Worm (Caenorhabditis elegans) whole organism, L1 larva: ENCODE measurements around the gene nfm-1.

Source experiments
- C04F5.9 ChIP-seq: sonication (generic microtip); optimal IDR thresholded peaks from 2 replicates; lab custom pipeline; 2016; ENCODE audit warnings: missing genetic modification characterization, missing compliant biosample characterization
- C16A3.4 ChIP-seq: fragments of 150-350 bp; optimal IDR thresholded peaks from 2 replicates; lab custom pipeline; 2014; ENCODE audit warnings: missing biosample characterization, missing genetic modification characterization
- C34B4.2 ChIP-seq: sonication (generic microtip); optimal IDR thresholded peaks from 2 replicates; lab custom pipeline; 2017; ENCODE audit warnings: mild to moderate bottlenecking, missing genetic modification characterization, missing compliant biosample characterization
- F16B12.6 ChIP-seq: fragments of 150-350 bp; optimal IDR thresholded peaks from 2 replicates; lab custom pipeline; 2014; ENCODE audit warnings: missing biosample characterization, missing genetic modification characterization
- Y116A8C.19 ChIP-seq: sonication (generic microtip); optimal IDR thresholded peaks from 2 replicates; lab custom pipeline; 2016; ENCODE audit warnings: missing compliant biosample characterization, missing genetic modification characterization, borderline replicate concordance
- alr-1 ChIP-seq: fragments of 200-800 bp; sonication (Bioruptor generic); optimal IDR thresholded peaks from 2 replicates; lab custom pipeline; 2018; ENCODE audit warnings: borderline replicate concordance, mild to moderate bottlenecking, missing genetic modification characterization, missing compliant biosample characterization
- ama-1 ChIP-seq: fragments of 150-350 bp; optimal IDR thresholded peaks from 2 replicates; lab custom pipeline; 2014
- blmp-1 ChIP-seq: fragments of 150-350 bp; optimal IDR thresholded peaks from 2 replicates; lab custom pipeline; 2014; ENCODE audit warnings: missing biosample characterization, missing genetic modification characterization
- ceh-8 ChIP-seq: fragments of 200-800 bp; sonication (Bioruptor generic); optimal IDR thresholded peaks from 2 replicates; lab custom pipeline; 2018; ENCODE audit warnings: mild to moderate bottlenecking, missing genetic modification characterization, moderate library complexity, missing compliant biosample characterization
- ceh-82 ChIP-seq, 3 experiments: fragments of 150-350 bp in 1 of 3; sonication (generic microtip) in 2 of 3; optimal IDR thresholded peaks; 2 replicates each; lab custom pipeline; 2014 to 2017; ENCODE audit warnings: missing biosample characterization in 3 of 3, missing genetic modification characterization in 3 of 3
- ceh-88 ChIP-seq: fragments of 200-800 bp; sonication (Bioruptor generic); IDR thresholded peaks from 2 replicates; pipeline ENCODE4 v1.3.6; 2022; ENCODE audit warnings: missing genetic modification characterization, missing compliant biosample characterization
- dpl-1 ChIP-seq, 3 experiments: fragments of 150-350 bp in 2 of 3; sonication (generic microtip) in 1 of 3; optimal IDR thresholded peaks; 2 replicates each; lab custom pipeline; 2014 to 2017; ENCODE audit warnings: missing biosample characterization in 3 of 3, missing genetic modification characterization in 3 of 3, missing genetic modification reagents in 3 of 3
- efl-1 ChIP-seq, 4 experiments: fragments of 150-350 bp; optimal IDR thresholded peaks in 3 of 4; peaks in 1 of 4; 1 replicate in 1 of 4; 2 replicates in 3 of 4; lab custom pipeline; 2014; ENCODE audit warnings: missing biosample characterization in 2 of 4, missing genetic modification characterization in 2 of 4, missing genetic modification reagents in 2 of 4
- egl-27 ChIP-seq, 2 experiments: fragments of 150-350 bp in 1 of 2; sonication (generic microtip); optimal IDR thresholded peaks; 3 replicates each; lab custom pipeline; 2017 to 2018; ENCODE audit warnings: missing biosample characterization in 2 of 2, missing genetic modification characterization in 2 of 2, missing genetic modification reagents in 2 of 2
- elt-3 ChIP-seq, 6 experiments: fragments of 150-350 bp in 1 of 6; sonication (generic microtip); optimal IDR thresholded peaks; 2 replicates each; lab custom pipeline; 2017 to 2018; ENCODE audit warnings: missing biosample characterization in 6 of 6, missing genetic modification characterization in 6 of 6, inconsistent platforms in 1 of 6
- fkh-10 ChIP-seq: sonication (generic microtip); optimal IDR thresholded peaks from 2 replicates; lab custom pipeline; 2017; ENCODE audit warnings: missing biosample characterization, missing genetic modification reagents, missing genetic modification characterization
- fkh-8 ChIP-seq: sonication (generic microtip); optimal IDR thresholded peaks from 2 replicates; lab custom pipeline; 2016; ENCODE audit warnings: mild to moderate bottlenecking, missing genetic modification characterization, missing compliant biosample characterization
- fos-1 ChIP-seq: fragments of 150-350 bp; optimal IDR thresholded peaks from 2 replicates; lab custom pipeline; 2014; ENCODE audit warnings: missing biosample characterization, missing genetic modification characterization
- grh-1 ChIP-seq: fragments of 200-800 bp; sonication (Bioruptor generic); IDR thresholded peaks from 2 replicates; pipeline ENCODE4 v1.3.6; 2022; ENCODE audit warnings: missing genetic modification reagents, missing genetic modification characterization, missing compliant biosample characterization
- hlh-17 ChIP-seq: fragments of 200-800 bp; sonication (Bioruptor generic); optimal IDR thresholded peaks from 2 replicates; lab custom pipeline; 2018; ENCODE audit warnings: missing genetic modification characterization, mild to moderate bottlenecking, missing compliant biosample characterization, moderate library complexity, borderline replicate concordance
- hlh-4 ChIP-seq: sonication (generic microtip); optimal IDR thresholded peaks from 2 replicates; lab custom pipeline; 2016; ENCODE audit warnings: mild to moderate bottlenecking, missing genetic modification characterization, missing compliant biosample characterization
- irx-1 ChIP-seq: sonication (generic microtip); optimal IDR thresholded peaks from 2 replicates; lab custom pipeline; 2016; ENCODE audit warnings: missing genetic modification characterization, missing compliant biosample characterization
- jun-1 ChIP-seq: fragments of 150-350 bp; optimal IDR thresholded peaks from 2 replicates; lab custom pipeline; 2014; ENCODE audit warnings: missing biosample characterization, missing genetic modification reagents, missing genetic modification characterization
- lin-14 ChIP-seq: fragments of 200-800 bp; sonication (Bioruptor generic); optimal IDR thresholded peaks from 2 replicates; lab custom pipeline; 2018; ENCODE audit warnings: mild to moderate bottlenecking, missing genetic modification characterization, moderate library complexity, missing compliant biosample characterization
- lin-39 ChIP-seq: fragments of 150-350 bp; optimal IDR thresholded peaks from 2 replicates; lab custom pipeline; 2014; ENCODE audit warnings: missing biosample characterization, missing genetic modification reagents, missing genetic modification characterization
- lir-3 ChIP-seq: sonication (generic microtip); optimal IDR thresholded peaks from 2 replicates; lab custom pipeline; 2016; ENCODE audit warnings: mild to moderate bottlenecking, missing genetic modification characterization, moderate library complexity, missing compliant biosample characterization; ENCODE audit not compliant: poor library complexity
- lsy-2 ChIP-seq, 2 experiments: fragments of 150-350 bp; optimal IDR thresholded peaks; 2 replicates each; lab custom pipeline; 2014; ENCODE audit warnings: missing biosample characterization in 2 of 2, missing genetic modification characterization in 2 of 2
- mab-9 ChIP-seq: fragments of 200-800 bp; sonication (Bioruptor generic); IDR thresholded peaks from 2 replicates; pipeline ENCODE4 v1.3.6; 2022; ENCODE audit warnings: missing genetic modification reagents, missing genetic modification characterization, missing compliant biosample characterization
- mdl-1 ChIP-seq, 2 experiments: fragments of 150-350 bp; optimal IDR thresholded peaks; 2 replicates each; lab custom pipeline; 2014 to 2017; ENCODE audit warnings: missing biosample characterization in 2 of 2, missing genetic modification characterization in 2 of 2, inconsistent platforms in 1 of 2
- mef-2 ChIP-seq: fragments of 150-350 bp; optimal IDR thresholded peaks from 2 replicates; lab custom pipeline; 2014; ENCODE audit warnings: missing biosample characterization, missing genetic modification characterization
- nhr-20 ChIP-seq: sonication (generic microtip); optimal IDR thresholded peaks from 2 replicates; lab custom pipeline; 2016; ENCODE audit warnings: mild to moderate bottlenecking, missing genetic modification characterization, missing compliant biosample characterization
- nhr-28 ChIP-seq: fragments of 150-350 bp; optimal IDR thresholded peaks from 2 replicates; lab custom pipeline; 2014; ENCODE audit warnings: missing biosample characterization, missing genetic modification characterization
- nhr-47 ChIP-seq: sonication (generic microtip); optimal IDR thresholded peaks from 2 replicates; lab custom pipeline; 2016; ENCODE audit warnings: mild to moderate bottlenecking, missing genetic modification characterization, moderate library complexity, missing compliant biosample characterization
- nhr-71 ChIP-seq: sonication (generic microtip); optimal IDR thresholded peaks from 2 replicates; lab custom pipeline; 2016; ENCODE audit warnings: mild to moderate bottlenecking, missing genetic modification characterization, moderate library complexity, missing compliant biosample characterization
- nhr-90 ChIP-seq: sonication (generic microtip); optimal IDR thresholded peaks from 2 replicates; lab custom pipeline; 2016; ENCODE audit warnings: mild to moderate bottlenecking, missing genetic modification characterization, missing compliant biosample characterization; ENCODE audit not compliant: poor library complexity
- pax-3 ChIP-seq: fragments of 200-800 bp; sonication (Bioruptor generic); optimal IDR thresholded peaks from 2 replicates; lab custom pipeline; 2018; ENCODE audit warnings: mild to moderate bottlenecking, missing genetic modification characterization, moderate library complexity, missing compliant biosample characterization
- pqm-1 ChIP-seq: sonication (generic microtip); optimal IDR thresholded peaks from 3 replicates; lab custom pipeline; 2017; ENCODE audit warnings: missing biosample characterization, missing genetic modification characterization
- skn-1 ChIP-seq: fragments of 150-350 bp; optimal IDR thresholded peaks from 2 replicates; lab custom pipeline; 2014; ENCODE audit warnings: missing biosample characterization, missing genetic modification characterization
- snpc-4 ChIP-seq: fragments of 150-350 bp; optimal IDR thresholded peaks from 2 replicates; lab custom pipeline; 2014; ENCODE audit warnings: missing biosample characterization, missing genetic modification characterization
- snu-23 ChIP-seq: sonication (generic microtip); optimal IDR thresholded peaks from 2 replicates; lab custom pipeline; 2016; ENCODE audit warnings: missing genetic modification characterization, missing compliant biosample characterization
- sox-4 ChIP-seq: sonication (generic microtip); optimal IDR thresholded peaks from 2 replicates; lab custom pipeline; 2016; ENCODE audit warnings: missing genetic modification characterization, missing compliant biosample characterization
- swsn-7 ChIP-seq: sonication (generic microtip); optimal IDR thresholded peaks from 2 replicates; lab custom pipeline; 2016; ENCODE audit warnings: missing genetic modification characterization, missing compliant biosample characterization
- tbx-2 ChIP-seq: sonication (generic microtip); optimal IDR thresholded peaks from 2 replicates; lab custom pipeline; 2016; ENCODE audit warnings: missing genetic modification characterization, missing compliant biosample characterization
- unc-130 ChIP-seq: fragments of 150-350 bp; optimal IDR thresholded peaks from 2 replicates; lab custom pipeline; 2017; ENCODE audit warnings: missing biosample characterization, missing genetic modification characterization, inconsistent platforms
- unc-30 ChIP-seq: sonication (generic microtip); optimal IDR thresholded peaks from 2 replicates; lab custom pipeline; 2017; ENCODE audit warnings: missing biosample characterization, missing genetic modification characterization
- unc-86 ChIP-seq: sonication (generic microtip); optimal IDR thresholded peaks from 2 replicates; lab custom pipeline; 2016; ENCODE audit warnings: missing genetic modification characterization, missing compliant biosample characterization
- vab-15 ChIP-seq: sonication (generic microtip); optimal IDR thresholded peaks from 2 replicates; lab custom pipeline; 2017; ENCODE audit warnings: missing genotype, mild to moderate bottlenecking, missing genetic modification characterization, missing compliant biosample characterization
- xbp-1 ChIP-seq: sonication (generic microtip); optimal IDR thresholded peaks from 2 replicates; lab custom pipeline; 2016; ENCODE audit warnings: missing genetic modification characterization, missing compliant biosample characterization
- ztf-4 ChIP-seq: fragments of 150-350 bp; optimal IDR thresholded peaks from 2 replicates; lab custom pipeline; 2014; ENCODE audit warnings: missing biosample characterization, missing genetic modification characterization

Gene nfm-1

DNA sequence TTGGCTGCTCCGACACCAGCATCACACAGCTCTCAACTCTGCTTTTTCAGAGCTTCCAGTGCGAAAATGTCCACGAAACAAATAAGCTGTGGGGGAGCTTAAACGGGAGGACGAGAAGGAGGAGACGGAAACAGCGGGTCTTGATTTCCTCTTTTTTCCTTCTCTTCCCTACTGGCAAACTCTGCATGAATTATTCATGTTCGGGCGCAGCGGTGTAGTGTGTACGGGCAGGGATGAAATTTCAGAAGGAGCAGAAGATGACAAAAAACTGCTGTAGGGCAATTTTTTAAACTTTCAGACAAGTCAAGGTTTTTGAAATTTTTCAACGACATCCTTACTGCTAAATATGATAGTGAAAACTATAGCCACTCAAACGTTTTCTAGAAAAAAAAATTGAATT, 19.9 kb upstream of the nfm-1 start:
- peak; percentile 27 for TF ChIP-seq lin-14 (GFP tag; lab: Kevin White, UChicago)
- no peak for TF ChIP-seq alr-1
- peak; percentile 9 for TF ChIP-seq fkh-8 (tag; lab: Kevin White, UChicago)
- peak; percentile 92 for TF ChIP-seq unc-86
- no peak for TF ChIP-seq mdl-1 (tag; optimal IDR thresholded peaks at IDR 0.05; lab: Kevin White, UChicago)
- no peak for TF ChIP-seq nhr-28 (tag; lab: Kevin White, UChicago)
- TF ChIP-seq mab-9 (GFP tag; lab: Robert Waterston, UW) = peak; percentile 6; the same call in 1 of the 2 replicates

DNA sequence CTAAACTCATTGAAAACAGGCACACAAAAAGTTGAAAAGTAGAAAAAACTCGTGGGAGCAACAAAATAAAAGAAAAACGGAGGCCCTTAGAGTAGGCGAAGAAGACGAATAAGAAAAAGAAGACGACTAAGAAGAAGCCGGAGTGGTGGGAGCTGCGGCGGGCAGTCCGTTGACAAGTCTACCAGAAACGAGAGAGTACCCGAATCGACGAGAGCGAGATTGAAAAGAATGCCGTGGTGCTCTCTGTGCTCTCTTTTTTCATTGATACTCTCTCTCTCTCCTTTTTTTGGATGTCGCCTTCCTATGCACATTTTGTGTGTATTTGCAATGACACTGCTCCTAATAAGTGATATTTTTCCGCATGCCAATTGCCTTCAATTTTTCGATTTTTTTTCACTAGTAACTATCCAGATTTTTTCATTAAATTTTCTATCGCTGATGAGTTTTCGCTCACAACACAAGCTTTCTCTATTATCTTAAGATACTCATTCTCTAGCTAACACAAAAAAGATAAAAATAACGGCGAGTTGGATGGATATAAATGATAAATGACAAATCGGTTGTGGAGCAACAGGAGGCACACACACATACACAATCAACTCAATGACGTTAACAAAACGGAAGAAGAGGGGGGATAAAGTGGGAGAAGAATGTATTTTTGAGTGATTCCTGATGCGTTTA, 19.2 kb upstream of the nfm-1 start:
- peak in 1 of 3 experiments; percentile 53 for TF ChIP-seq ceh-82 (tag; optimal IDR thresholded peaks at IDR 0.05; lab: Kevin White, UChicago)
- TF ChIP-seq C04F5.9 (tag; lab: Kevin White, UChicago) = no peak
- peak; percentile 4 for TF ChIP-seq unc-86
- peak; percentile 11 for TF ChIP-seq fkh-10
- TF ChIP-seq fkh-8 (tag; lab: Kevin White, UChicago) = peak; percentile 20
- no peak for TF ChIP-seq hlh-17 (GFP tag; lab: Kevin White, UChicago)
- no peak for TF ChIP-seq nhr-20
- TF ChIP-seq xbp-1 = no peak
- TF ChIP-seq fos-1 (tag; lab: Kevin White, UChicago) = no peak
- TF ChIP-seq nhr-90 (tag; lab: Kevin White, UChicago) = no peak
- no peak for TF ChIP-seq hlh-4
- no peak for TF ChIP-seq blmp-1 (tag; lab: Kevin White, UChicago)
- no peak for TF ChIP-seq mef-2 (tag; lab: Kevin White, UChicago)
- TF ChIP-seq C16A3.4 = no peak
- TF ChIP-seq ztf-4 = no peak
- no peak for TF ChIP-seq Y116A8C.19
- no peak for TF ChIP-seq lir-3 (tag; lab: Kevin White, UChicago)
- peak; percentile 6 to 36 for TF ChIP-seq lsy-2 (tag; optimal IDR thresholded peaks at IDR 0.05; lab: Kevin White, UChicago)
- no peak for TF ChIP-seq ceh-88 (GFP tag; lab: Robert Waterston, UW)
- TF ChIP-seq C34B4.2 (tag; lab: Kevin White, UChicago) = no peak
- TF ChIP-seq tbx-2 (tag; lab: Kevin White, UChicago) = no peak
- no peak for TF ChIP-seq sox-4 (tag; lab: Kevin White, UChicago)
- TF ChIP-seq pqm-1 (tag; lab: Kevin White, UChicago) = no peak
- TF ChIP-seq dpl-1 (GFP tag; optimal IDR thresholded peaks at IDR 0.05; lab: Kevin White, UChicago) = no peak
- no peak for TF ChIP-seq jun-1 (tag; lab: Kevin White, UChicago)
- no peak for TF ChIP-seq unc-130 (tag; lab: Kevin White, UChicago)
- no peak for TF ChIP-seq snpc-4
- TF ChIP-seq grh-1 (GFP tag; lab: Robert Waterston, UW) = no peak
- no peak for TF ChIP-seq skn-1 (tag; lab: Kevin White, UChicago)
- TF ChIP-seq egl-27 (tag; optimal IDR thresholded peaks at IDR 0.05; lab: Kevin White, UChicago) = no peak
- TF ChIP-seq nhr-47 = peak; percentile 26
- no peak for TF ChIP-seq irx-1 (tag; lab: Kevin White, UChicago)
- no peak for TF ChIP-seq F16B12.6 (tag; lab: Kevin White, UChicago)
- no peak for TF ChIP-seq ama-1 (lab: Kevin White, UChicago)
- no peak for TF ChIP-seq pax-3 (tag; lab: Kevin White, UChicago)
- peak; percentile 7 for TF ChIP-seq nhr-71 (tag; lab: Kevin White, UChicago)
- no peak for TF ChIP-seq vab-15 (tag; lab: Kevin White, UChicago)
- peak in 1 of 2 experiments; percentile 7 for TF ChIP-seq efl-1 (optimal IDR thresholded peaks at IDR 0.05; lab: Kevin White, UChicago)
- peak in 1 of 2 experiments; percentile 93 for TF ChIP-seq efl-1 (GFP tag; optimal IDR thresholded peaks at IDR 0.05 in 1 of 2; lab: Kevin White, UChicago)
- peak; percentile 18 for TF ChIP-seq swsn-7 (tag; lab: Kevin White, UChicago)
- no peak for TF ChIP-seq elt-3 (tag; optimal IDR thresholded peaks at IDR 0.05; lab: Kevin White, UChicago)
- peak; percentile 79 for TF ChIP-seq lin-14 (GFP tag; lab: Kevin White, UChicago)
- TF ChIP-seq ceh-8 (GFP tag; lab: Kevin White, UChicago) = no peak
- no peak for TF ChIP-seq unc-30
- TF ChIP-seq snu-23 (GFP tag; lab: Kevin White, UChicago) = peak; percentile 4
- no peak for TF ChIP-seq lin-39 (tag; lab: Kevin White, UChicago)
